Worm (Caenorhabditis elegans) whole organism, young adult: ENCODE data around the gene flap-1.

ENCODE experiments used
- B0336.3 ChIP-seq: fragments of 200-800 bp; sonication (Bioruptor generic); IDR thresholded peaks from 2 replicates; pipeline ENCODE4 v1.3.6; 2022; ENCODE audit warnings: missing genetic modification characterization, missing compliant biosample characterization
- D2030.7 ChIP-seq: fragments of 200-800 bp; sonication (Bioruptor generic); IDR thresholded peaks from 2 replicates; pipeline ENCODE4 v1.3.6; 2022; ENCODE audit warnings: missing genetic modification reagents, missing genetic modification characterization, missing compliant biosample characterization
- F37B4.10 ChIP-seq: fragments of 200-800 bp; sonication (Bioruptor generic); IDR thresholded peaks from 2 replicates; pipeline ENCODE4 v1.3.6; 2022; ENCODE audit warnings: missing genetic modification characterization, missing compliant biosample characterization
- F49E8.2 ChIP-seq: sonication (generic microtip); optimal IDR thresholded peaks from 3 replicates; lab custom pipeline; 2017; ENCODE audit warnings: missing genetic modification characterization, mild to moderate bottlenecking, missing compliant biosample characterization, antibody characterized with exemption, moderate library complexity; ENCODE audit not compliant: insufficient read depth
- F52B5.7 ChIP-seq: sonication (generic microtip); optimal IDR thresholded peaks from 2 replicates; lab custom pipeline; 2016; ENCODE audit warnings: mild to moderate bottlenecking, missing genetic modification characterization, missing compliant biosample characterization
- T07F8.4 ChIP-seq: sonication (generic microtip); optimal IDR thresholded peaks from 2 replicates; lab custom pipeline; 2016; ENCODE audit warnings: mild to moderate bottlenecking, missing genetic modification characterization, moderate library complexity, missing compliant biosample characterization
- Y67H2A.10 ChIP-seq: fragments of 200-800 bp; sonication (Bioruptor generic); conservative IDR thresholded peaks from 2 replicates; pipeline ENCODE4 v1.3.6; 2022; ENCODE audit warnings: missing genetic modification reagents, missing genetic modification characterization, missing compliant biosample characterization
- Y79H2A.3 ChIP-seq: fragments of 200-800 bp; sonication (Bioruptor generic); conservative IDR thresholded peaks from 2 replicates; pipeline ENCODE4 v1.3.6; 2022; ENCODE audit warnings: missing genetic modification reagents, missing genetic modification characterization, missing compliant biosample characterization
- akir-1 ChIP-seq: fragments of 200-800 bp; sonication (Bioruptor generic); optimal IDR thresholded peaks from 2 replicates; lab custom pipeline; 2018; ENCODE audit warnings: mild to moderate bottlenecking, missing genetic modification characterization, moderate library complexity, missing compliant biosample characterization
- aptf-2 ChIP-seq: fragments of 200-800 bp; sonication (Bioruptor generic); conservative IDR thresholded peaks from 2 replicates; pipeline ENCODE4 v1.3.6; 2022; ENCODE audit warnings: missing genetic modification reagents, missing genetic modification characterization, missing compliant biosample characterization
- aptf-3 ChIP-seq: fragments of 200-800 bp; sonication (Bioruptor generic); IDR thresholded peaks from 2 replicates; pipeline ENCODE4 v1.3.6; 2022; ENCODE audit warnings: missing genetic modification characterization, missing compliant biosample characterization
- atf-7 ChIP-seq: sonication (generic microtip); optimal IDR thresholded peaks from 2 replicates; lab custom pipeline; 2017; ENCODE audit warnings: mild to moderate bottlenecking, missing genetic modification characterization, missing compliant biosample characterization
- attf-6 ChIP-seq: fragments of 200-800 bp; sonication (Bioruptor generic); IDR thresholded peaks from 2 replicates; pipeline ENCODE4 v1.3.6; 2022; ENCODE audit warnings: missing genetic modification reagents, missing genetic modification characterization, missing compliant biosample characterization
- ccch-3 ChIP-seq: fragments of 200-800 bp; sonication (Bioruptor generic); optimal IDR thresholded peaks from 2 replicates; lab custom pipeline; 2018; ENCODE audit warnings: mild to moderate bottlenecking, missing genetic modification characterization, missing compliant biosample characterization
- ceh-27 ChIP-seq: fragments of 200-800 bp; sonication (Bioruptor generic); optimal IDR thresholded peaks from 2 replicates; lab custom pipeline; 2018; ENCODE audit warnings: mild to moderate bottlenecking, missing genetic modification characterization, moderate library complexity, missing compliant biosample characterization
- ceh-58 ChIP-seq: fragments of 200-800 bp; sonication (Bioruptor generic); IDR thresholded peaks from 2 replicates; pipeline ENCODE4 v1.3.6; 2022; ENCODE audit warnings: missing genetic modification characterization, missing compliant biosample characterization
- ceh-91 ChIP-seq: fragments of 200-800 bp; sonication (Bioruptor generic); IDR thresholded peaks from 2 replicates; pipeline ENCODE4 v1.3.6; 2022; ENCODE audit warnings: missing genetic modification reagents, missing genetic modification characterization, missing compliant biosample characterization
- chd-7 ChIP-seq: sonication (generic microtip); optimal IDR thresholded peaks from 2 replicates; lab custom pipeline; 2016; ENCODE audit warnings: mild to moderate bottlenecking, missing genetic modification characterization, moderate library complexity, missing compliant biosample characterization
- dox-1 ChIP-seq: fragments of 200-800 bp; sonication (Bioruptor generic); IDR thresholded peaks from 2 replicates; pipeline ENCODE4 v1.3.6; 2022; ENCODE audit warnings: missing genetic modification reagents, missing genetic modification characterization, missing compliant biosample characterization
- efl-1 ChIP-seq: fragments of 150-350 bp; optimal IDR thresholded peaks from 2 replicates; lab custom pipeline; 2014; ENCODE audit warnings: missing biosample characterization, missing genetic modification reagents, missing genetic modification characterization
- ekl-4 ChIP-seq: fragments of 200-800 bp; sonication (Bioruptor generic); IDR thresholded peaks from 2 replicates; pipeline ENCODE4 v1.3.6; 2022; ENCODE audit warnings: missing genetic modification reagents, missing genetic modification characterization, missing compliant biosample characterization
- ets-4 ChIP-seq: fragments of 200-800 bp; sonication (Bioruptor generic); optimal IDR thresholded peaks from 2 replicates; lab custom pipeline; 2018; ENCODE audit warnings: mild to moderate bottlenecking, missing genetic modification characterization, missing compliant biosample characterization
- hlh-26 ChIP-seq: fragments of 200-800 bp; sonication (Bioruptor generic); conservative IDR thresholded peaks from 2 replicates; pipeline ENCODE4 v1.3.6; 2022; ENCODE audit warnings: missing genetic modification reagents, missing genetic modification characterization, missing compliant biosample characterization
- hrde-1 ChIP-seq: sonication (generic microtip); optimal IDR thresholded peaks from 2 replicates; lab custom pipeline; 2016; ENCODE audit warnings: missing genetic modification characterization, mild to moderate bottlenecking, missing compliant biosample characterization, moderate library complexity, missing genotype, missing genetic modification reagents, borderline replicate concordance
- let-607 ChIP-seq, 2 experiments: fragments of 200-800 bp in 1 of 2; sonication (Bioruptor generic) in 1 of 2; sonication (generic microtip) in 1 of 2; optimal IDR thresholded peaks; 2 replicates each; lab custom pipeline; 2016 to 2018; ENCODE audit warnings: mild to moderate bottlenecking in 2 of 2, missing compliant biosample characterization in 2 of 2, missing genetic modification characterization in 2 of 2, moderate library complexity in 2 of 2, missing genotype in 1 of 2
- lin-54 ChIP-seq: fragments of 200-800 bp; sonication (Bioruptor generic); optimal IDR thresholded peaks from 2 replicates; lab custom pipeline; 2018; ENCODE audit warnings: mild to moderate bottlenecking, missing genetic modification characterization, missing compliant biosample characterization
- lsy-27 ChIP-seq: sonication (generic microtip); optimal IDR thresholded peaks from 2 replicates; lab custom pipeline; 2017; ENCODE audit warnings: missing genetic modification characterization, mild to moderate bottlenecking, missing compliant biosample characterization, antibody characterized with exemption, missing genotype, borderline replicate concordance; ENCODE audit not compliant: insufficient read depth
- mel-28 ChIP-seq: sonication (generic microtip); optimal IDR thresholded peaks from 2 replicates; lab custom pipeline; 2016; ENCODE audit warnings: borderline replicate concordance, mild to moderate bottlenecking, missing genetic modification characterization, missing compliant biosample characterization
- mes-4 ChIP-seq: sonication (generic microtip); optimal IDR thresholded peaks from 2 replicates; lab custom pipeline; 2016; ENCODE audit warnings: missing genotype, missing genetic modification characterization, missing compliant biosample characterization
- nfya-1 ChIP-seq: sonication (generic microtip); optimal IDR thresholded peaks from 2 replicates; lab custom pipeline; 2017; ENCODE audit warnings: antibody characterized with exemption, missing compliant biosample characterization, missing genetic modification characterization, borderline replicate concordance; ENCODE audit not compliant: insufficient read depth
- nfya-2 ChIP-seq: fragments of 200-800 bp; sonication (Bioruptor generic); IDR thresholded peaks from 2 replicates; pipeline ENCODE4 v1.3.6; 2022; ENCODE audit warnings: missing genetic modification reagents, missing genetic modification characterization, missing compliant biosample characterization
- nfyb-1 ChIP-seq: fragments of 200-800 bp; sonication (Bioruptor generic); IDR thresholded peaks from 2 replicates; pipeline ENCODE4 v1.3.6; 2022; ENCODE audit warnings: missing genetic modification reagents, missing genetic modification characterization, missing compliant biosample characterization
- nhr-179 ChIP-seq: sonication (generic microtip); optimal IDR thresholded peaks from 2 replicates; lab custom pipeline; 2016; ENCODE audit warnings: mild to moderate bottlenecking, missing genetic modification characterization, missing compliant biosample characterization
- nhr-80 ChIP-seq: sonication (generic microtip); optimal IDR thresholded peaks from 2 replicates; lab custom pipeline; 2016; ENCODE audit warnings: missing genetic modification characterization, missing compliant biosample characterization
- pha-4 ChIP-seq: fragments of 150-350 bp; sonication (generic microtip); optimal IDR thresholded peaks from 2 replicates; lab custom pipeline; 2014; ENCODE audit warnings: missing biosample characterization, missing genetic modification reagents, missing genetic modification characterization
- repo-1 ChIP-seq: sonication (generic microtip); optimal IDR thresholded peaks from 2 replicates; lab custom pipeline; 2017; ENCODE audit warnings: mild to moderate bottlenecking, missing genetic modification characterization, missing compliant biosample characterization
- rpc-1 ChIP-seq, 2 experiments: fragments of 150-350 bp in 1 of 2; sonication (generic microtip) in 1 of 2; optimal IDR thresholded peaks; 2 replicates each; lab custom pipeline; 2014 to 2018; ENCODE audit warnings: missing biosample characterization in 1 of 2, missing genetic modification characterization in 1 of 2, missing genetic modification reagents in 1 of 2, missing genotype in 1 of 2
- sea-2 ChIP-seq: fragments of 200-800 bp; sonication (Bioruptor generic); IDR thresholded peaks from 2 replicates; pipeline ENCODE4 v1.3.6; 2022; ENCODE audit warnings: missing genetic modification characterization, missing compliant biosample characterization
- snpc-3.4 ChIP-seq: sonication (generic microtip); optimal IDR thresholded peaks from 2 replicates; lab custom pipeline; 2017; ENCODE audit warnings: missing genetic modification characterization, mild to moderate bottlenecking, missing compliant biosample characterization, antibody characterized with exemption, moderate library complexity, missing genotype, missing genetic modification reagents
- snpc-4 ChIP-seq, 5 experiments: fragments of 150-350 bp in 1 of 5; sonication (generic microtip) in 4 of 5; optimal IDR thresholded peaks; 2 replicates each; lab custom pipeline; 2014 to 2018; ENCODE audit warnings: missing genetic modification characterization in 5 of 5, missing biosample characterization in 3 of 5, antibody characterized with exemption in 2 of 5, mild to moderate bottlenecking in 2 of 5, missing compliant biosample characterization in 2 of 5, missing genotype in 2 of 5, moderate library complexity in 2 of 5, missing genetic modification reagents in 1 of 5
- somi-1 ChIP-seq: fragments of 200-800 bp; sonication (Bioruptor generic); optimal IDR thresholded peaks from 2 replicates; lab custom pipeline; 2018; ENCODE audit warnings: mild to moderate bottlenecking, missing genetic modification characterization, missing compliant biosample characterization
- tbx-9 ChIP-seq: sonication (generic microtip); optimal IDR thresholded peaks from 2 replicates; lab custom pipeline; 2016; ENCODE audit warnings: borderline replicate concordance, missing genetic modification characterization, inconsistent platforms, missing compliant biosample characterization
- unc-62 ChIP-seq: fragments of 150-350 bp; optimal IDR thresholded peaks from 2 replicates; lab custom pipeline; 2014; ENCODE audit warnings: missing biosample characterization, missing genetic modification reagents, missing genetic modification characterization
- ztf-25 ChIP-seq: fragments of 200-800 bp; sonication (Bioruptor generic); IDR thresholded peaks from 2 replicates; pipeline ENCODE4 v1.3.6; 2022; ENCODE audit warnings: missing genetic modification reagents, missing genetic modification characterization, missing compliant biosample characterization
- ztf-28 ChIP-seq: fragments of 200-800 bp; sonication (Bioruptor generic); IDR thresholded peaks from 2 replicates; pipeline ENCODE4 v1.3.6; 2022; ENCODE audit warnings: missing genetic modification reagents, missing genetic modification characterization, missing compliant biosample characterization
- ztf-3 ChIP-seq: fragments of 200-800 bp; sonication (Bioruptor generic); optimal IDR thresholded peaks from 2 replicates; lab custom pipeline; 2018; ENCODE audit warnings: mild to moderate bottlenecking, missing genetic modification characterization, missing compliant biosample characterization

The flap-1 gene

ce11 chrIII:6969781-6970342 lies 41.2 kb upstream of the flap-1 start (continued):
- TF ChIP-seq let-607 (tag; optimal IDR thresholded peaks at IDR 0.05; lab: Kevin White, UChicago) (no peak), rpc-1 (optimal IDR thresholded peaks at IDR 0.05; lab: Kevin White, UChicago) (no peak), rpc-1 (tag; optimal IDR thresholded peaks at IDR 0.05; lab: Kevin White, UChicago) (no peak), nfya-1 (tag; lab: Kevin White, UChicago) (no peak), repo-1 (peak; percentile 85), hrde-1 (peak; percentile 92), F52B5.7 (tag; lab: Kevin White, UChicago) (peak; percentile 14), T07F8.4 (tag; lab: Kevin White, UChicago) (no peak), mes-4 (tag; lab: Kevin White, UChicago) (no peak), ztf-3 (no peak), attf-6 (GFP tag; lab: Robert Waterston, UW) (peak; percentile 84), pha-4 (tag; lab: Kevin White, UChicago) (no peak), dox-1 (GFP tag; lab: Robert Waterston, UW) (peak; percentile 52), D2030.7 (GFP tag; lab: Robert Waterston, UW) (peak; percentile 67), ceh-58 (GFP tag; lab: Robert Waterston, UW) (no peak), tbx-9 (no peak), nfya-2 (GFP tag; lab: Robert Waterston, UW) (peak; percentile 78; the same call in 1 of the 2 replicates), mel-28 (tag; lab: Kevin White, UChicago) (no peak), atf-7 (tag; lab: Kevin White, UChicago) (no peak), Y67H2A.10 (GFP tag; lab: Robert Waterston, UW) (no peak), Y79H2A.3 (GFP tag; lab: Robert Waterston, UW) (no peak), ccch-3 (GFP tag; lab: Kevin White, UChicago) (no peak), ceh-91 (GFP tag; lab: Robert Waterston, UW) (no peak), F49E8.2 (tag; lab: Kevin White, UChicago) (peak; percentile 97), snpc-4 (GFP tag; optimal IDR thresholded peaks at IDR 0.05; lab: Kevin White, UChicago) (peak; percentile 64), snpc-4 (tag; optimal IDR thresholded peaks at IDR 0.05; lab: Kevin White, UChicago) (peak in 3 of 4 experiments; percentile 57 to 76 (median 74)), chd-7 (tag; lab: Kevin White, UChicago) (no peak), lsy-27 (tag; lab: Kevin White, UChicago) (no peak), snpc-3.4 (tag; lab: Kevin White, UChicago) (peak; percentile 89), ekl-4 (GFP tag; lab: Robert Waterston, UW) (peak; percentile 85), efl-1 (GFP tag; lab: Kevin White, UChicago) (peak; percentile 31), ztf-25 (GFP tag; lab: Robert Waterston, UW) (no peak), nfyb-1 (GFP tag; lab: Robert Waterston, UW) (0 out of 2 replicates have a peak, but pooled peaks have one; percentile 62), B0336.3 (GFP tag; lab: Robert Waterston, UW) (peak; percentile 92), unc-62 (GFP tag; lab: Kevin White, UChicago) (no peak), akir-1 (GFP tag; lab: Kevin White, UChicago) (no peak), ets-4 (GFP tag; lab: Kevin White, UChicago) (no peak), lin-54 (GFP tag; lab: Kevin White, UChicago) (peak; percentile 80), somi-1 (GFP tag; lab: Kevin White, UChicago) (no peak), F37B4.10 (GFP tag; lab: Robert Waterston, UW) (no peak), sea-2 (GFP tag; lab: Robert Waterston, UW) (no peak), ztf-28 (GFP tag; lab: Robert Waterston, UW) (no peak), aptf-2 (GFP tag; lab: Robert Waterston, UW) (no peak), nhr-80 (tag; lab: Kevin White, UChicago) (no peak), hlh-26 (GFP tag; lab: Robert Waterston, UW) (no peak), nhr-179 (no peak), ceh-27 (GFP tag; lab: Kevin White, UChicago) (no peak), aptf-3 (GFP tag; lab: Robert Waterston, UW) (no peak)
